Worm (Caenorhabditis elegans): Measurements from ENCODE around the gene drn-1.

ce11 chrII:5285029-5285428 lies 13.4 kb upstream of the drn-1 start, which contains the start of gene gur-5:
- TF ChIP-seq unc-62 (GFP tag; optimal IDR thresholded peaks at IDR 0.05) (no peak), aly-2 (tag; optimal IDR thresholded peaks at IDR 0.05) (no peak), C34F6.9 (tag; optimal IDR thresholded peaks at IDR 0.05) (no peak), ztf-11 (tag; optimal IDR thresholded peaks at IDR 0.05) (no peak), snpc-4 (tag; optimal IDR thresholded peaks at IDR 0.05) (no peak), elt-3 (tag; optimal IDR thresholded peaks at IDR 0.05) (no peak), nhr-12 (tag; optimal IDR thresholded peaks at IDR 0.05) (no peak), ZK546.5 (tag; optimal IDR thresholded peaks at IDR 0.05) (no peak), unc-39 (tag; optimal IDR thresholded peaks at IDR 0.05) (no peak), zag-1 (tag; optimal IDR thresholded peaks at IDR 0.05) (no peak), lin-11 (tag; optimal IDR thresholded peaks at IDR 0.05) (no peak), nhr-11 (tag; optimal IDR thresholded peaks at IDR 0.05) (no peak)
